Fruit fly (Drosophila melanogaster) Kc167 (cell line): Measurements from ENCODE around the gene CG32152.

Experiments used
- h ChIP-seq: fragments of >200 bp; optimal IDR thresholded peaks from 3 replicates; lab custom pipeline; 2018; ENCODE audit warnings: missing external identifiers
- insv ChIP-seq: fragments of >200 bp; optimal IDR thresholded peaks from 3 replicates; lab custom pipeline; 2018; ENCODE audit warnings: missing external identifiers
- psq ChIP-seq: fragments of >200 bp; optimal IDR thresholded peaks from 2 replicates; lab custom pipeline; 2017; ENCODE audit warnings: missing external identifiers
- ttk ChIP-seq: sonication (Bioruptor generic); optimal IDR thresholded peaks from 2 replicates; lab custom pipeline; 2017; ENCODE audit warnings: missing external identifiers

DNA sequence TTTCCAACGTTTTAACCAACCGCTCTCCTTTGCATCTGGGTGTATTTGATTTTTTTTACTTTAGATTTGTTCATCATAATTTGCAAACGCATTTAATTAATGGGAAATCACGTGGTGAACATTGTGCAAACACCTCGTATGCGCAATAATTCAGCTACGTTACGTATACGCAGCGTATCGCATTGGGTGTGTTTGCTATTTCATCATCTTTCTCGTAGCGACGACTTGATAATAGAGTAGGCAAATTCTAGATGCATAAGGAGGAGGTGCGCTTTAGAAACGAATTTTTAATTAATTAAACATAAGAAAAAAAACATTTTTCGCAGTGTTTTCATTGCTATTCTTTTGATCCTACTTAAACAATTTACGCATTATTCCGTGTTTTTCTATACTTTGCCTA lies 9.8 kb upstream of the CG32152 start:
- no peak for TF ChIP-seq psq (lab: Kevin White, UChicago)
- TF ChIP-seq ttk, result no peak
- TF ChIP-seq h (lab: Kevin White, UChicago), result no peak
- TF ChIP-seq insv, result no peak
